Worm (Caenorhabditis elegans): ENCODE results near the gene C37C3.1.

DNA sequence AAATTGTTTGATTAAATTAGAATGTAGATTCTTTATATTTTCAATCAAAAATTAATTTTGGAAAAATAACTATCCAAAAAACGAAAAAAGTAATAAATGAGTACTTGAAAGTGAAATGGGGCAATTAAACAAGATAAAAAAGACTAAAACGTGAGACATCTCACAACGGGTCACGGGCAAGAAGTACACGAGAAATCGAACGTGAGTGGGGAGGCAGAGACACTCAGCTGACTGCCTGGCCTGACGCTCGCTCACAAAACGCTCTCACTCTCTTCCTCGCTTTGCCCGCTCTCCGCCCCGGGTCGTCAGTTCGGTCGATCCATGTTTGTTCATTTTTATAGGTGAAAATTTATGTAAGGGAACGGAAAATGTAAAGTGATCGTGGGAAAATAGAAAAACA is 9.5 kb upstream of the C37C3.1 start:
- TF ChIP-seq nfya-1 (tag; optimal IDR thresholded peaks at IDR 0.05) = no peak
- TF ChIP-seq lin-11 (tag; optimal IDR thresholded peaks at IDR 0.05) = no peak
- no peak for TF ChIP-seq Y22D7AL.16 (tag; optimal IDR thresholded peaks at IDR 0.05)
- TF ChIP-seq ceh-31 (tag; optimal IDR thresholded peaks at IDR 0.05) = no peak
- TF ChIP-seq ets-4 (tag; optimal IDR thresholded peaks at IDR 0.05) = no peak
- no peak for TF ChIP-seq ref-2 (tag; optimal IDR thresholded peaks at IDR 0.05)
- no peak for TF ChIP-seq unc-55 (GFP tag; optimal IDR thresholded peaks at IDR 0.05)
- no peak for TF ChIP-seq ttx-3 (tag; optimal IDR thresholded peaks at IDR 0.05)
- TF ChIP-seq madf-2 (tag; optimal IDR thresholded peaks at IDR 0.05) = no peak
- no peak for TF ChIP-seq ama-1 (optimal IDR thresholded peaks at IDR 0.05)

All from whole organism, late embryonic.